Worm (Caenorhabditis elegans) whole organism, late embryonic: ENCODE measurements around the gene C55A1.6.

Experiments
- C08G9.2 ChIP-seq: sonication (generic microtip); optimal IDR thresholded peaks from 2 replicates; lab custom pipeline; 2016; ENCODE audit warnings: mild to moderate bottlenecking, missing genetic modification characterization, moderate library complexity, missing compliant biosample characterization
- F13H6.1 ChIP-seq: sonication (generic microtip); optimal IDR thresholded peaks from 2 replicates; lab custom pipeline; 2016; ENCODE audit warnings: missing genetic modification characterization, missing compliant biosample characterization
- K02D7.2 ChIP-seq: sonication (generic microtip); optimal IDR thresholded peaks from 2 replicates; lab custom pipeline; 2017; ENCODE audit warnings: mild to moderate bottlenecking, missing genetic modification characterization, missing compliant biosample characterization
- K09A11.1 ChIP-seq: sonication (generic microtip); optimal IDR thresholded peaks from 2 replicates; lab custom pipeline; 2017; ENCODE audit warnings: antibody characterized with exemption, mild to moderate bottlenecking, missing genetic modification characterization, missing compliant biosample characterization; ENCODE audit not compliant: insufficient read depth
- ahr-1 ChIP-seq: sonication (generic microtip); optimal IDR thresholded peaks from 2 replicates; lab custom pipeline; 2016; ENCODE audit warnings: missing genetic modification characterization, missing compliant biosample characterization
- ama-1 ChIP-seq: fragments of 150-350 bp; optimal IDR thresholded peaks from 2 replicates; lab custom pipeline; 2014
- ceh-14 ChIP-seq: sonication (generic microtip); optimal IDR thresholded peaks from 2 replicates; lab custom pipeline; 2016; ENCODE audit warnings: missing genotype, missing genetic modification characterization, missing compliant biosample characterization
- ceh-18 ChIP-seq: sonication (generic microtip); optimal IDR thresholded peaks from 2 replicates; lab custom pipeline; 2016; ENCODE audit warnings: missing genetic modification characterization, missing compliant biosample characterization
- ceh-19 ChIP-seq: fragments of 200-800 bp; sonication (Bioruptor generic); optimal IDR thresholded peaks from 2 replicates; lab custom pipeline; 2018; ENCODE audit warnings: mild to moderate bottlenecking, missing genetic modification characterization, missing compliant biosample characterization
- ceh-24 ChIP-seq: sonication (generic microtip); optimal IDR thresholded peaks from 2 replicates; lab custom pipeline; 2016; ENCODE audit warnings: mild to moderate bottlenecking, missing genetic modification characterization, missing compliant biosample characterization
- ceh-30 ChIP-seq: fragments of 150-350 bp; optimal IDR thresholded peaks from 2 replicates; lab custom pipeline; 2014; ENCODE audit warnings: missing biosample characterization, missing genetic modification characterization
- ceh-34 ChIP-seq: sonication (generic microtip); optimal IDR thresholded peaks from 2 replicates; lab custom pipeline; 2016; ENCODE audit warnings: mild to moderate bottlenecking, missing genetic modification characterization, missing compliant biosample characterization
- ceh-45 ChIP-seq: fragments of 200-800 bp; sonication (Bioruptor generic); IDR thresholded peaks from 2 replicates; pipeline ENCODE4 v1.3.6; 2022; ENCODE audit warnings: missing genetic modification reagents, missing genetic modification characterization, missing compliant biosample characterization
- ceh-6 ChIP-seq: fragments of 200-800 bp; sonication (Bioruptor generic); optimal IDR thresholded peaks from 2 replicates; lab custom pipeline; 2018; ENCODE audit warnings: mild to moderate bottlenecking, missing genetic modification characterization, missing compliant biosample characterization
- ceh-9 ChIP-seq: sonication (generic microtip); optimal IDR thresholded peaks from 2 replicates; lab custom pipeline; 2016; ENCODE audit warnings: mild to moderate bottlenecking, missing genetic modification characterization, inconsistent platforms, missing compliant biosample characterization
- dmd-4 ChIP-seq: sonication (generic microtip); optimal IDR thresholded peaks from 2 replicates; lab custom pipeline; 2016; ENCODE audit warnings: borderline replicate concordance, missing genetic modification characterization, missing compliant biosample characterization
- ets-4 ChIP-seq: sonication (generic microtip); optimal IDR thresholded peaks from 2 replicates; lab custom pipeline; 2016; ENCODE audit warnings: missing genetic modification characterization, missing compliant biosample characterization
- eyg-1 ChIP-seq: sonication (generic microtip); optimal IDR thresholded peaks from 2 replicates; lab custom pipeline; 2016; ENCODE audit warnings: missing genotype, missing genetic modification characterization, missing compliant biosample characterization
- fax-1 ChIP-seq: sonication (generic microtip); optimal IDR thresholded peaks from 2 replicates; lab custom pipeline; 2016; ENCODE audit warnings: missing genotype, missing genetic modification characterization, missing compliant biosample characterization
- fkh-6 ChIP-seq: sonication (generic microtip); optimal IDR thresholded peaks from 2 replicates; lab custom pipeline; 2016; ENCODE audit warnings: missing genetic modification characterization, missing compliant biosample characterization
- hlh-15 ChIP-seq: sonication (generic microtip); optimal IDR thresholded peaks from 2 replicates; lab custom pipeline; 2016; ENCODE audit warnings: missing genetic modification characterization, missing compliant biosample characterization
- hlh-30 ChIP-seq: sonication (generic microtip); optimal IDR thresholded peaks from 2 replicates; lab custom pipeline; 2017; ENCODE audit warnings: antibody characterized with exemption, missing genetic modification characterization, missing compliant biosample characterization; ENCODE audit not compliant: insufficient read depth
- hlh-6 ChIP-seq: sonication (generic microtip); optimal IDR thresholded peaks from 2 replicates; lab custom pipeline; 2016; ENCODE audit warnings: missing genotype, missing genetic modification characterization, missing compliant biosample characterization
- lin-11 ChIP-seq: fragments of 200-800 bp; sonication (Bioruptor generic); optimal IDR thresholded peaks from 2 replicates; lab custom pipeline; 2018; ENCODE audit warnings: mild to moderate bottlenecking, missing genetic modification characterization, missing compliant biosample characterization
- madf-2 ChIP-seq: sonication (generic microtip); optimal IDR thresholded peaks from 2 replicates; lab custom pipeline; 2017; ENCODE audit warnings: missing genetic modification characterization, missing compliant biosample characterization
- nhr-232 ChIP-seq: sonication (generic microtip); optimal IDR thresholded peaks from 2 replicates; lab custom pipeline; 2016; ENCODE audit warnings: missing genetic modification characterization, missing compliant biosample characterization
- npax-4 ChIP-seq: sonication (generic microtip); optimal IDR thresholded peaks from 2 replicates; lab custom pipeline; 2016; ENCODE audit warnings: missing genetic modification characterization, missing compliant biosample characterization
- pha-4 ChIP-seq: fragments of 150-350 bp; optimal IDR thresholded peaks from 2 replicates; lab custom pipeline; 2018; ENCODE audit warnings: missing biosample characterization, missing genetic modification reagents, missing genetic modification characterization
- pqm-1 ChIP-seq: sonication (generic microtip); optimal IDR thresholded peaks from 2 replicates; lab custom pipeline; 2016; ENCODE audit warnings: missing genetic modification characterization, missing compliant biosample characterization
- ref-2 ChIP-seq: sonication (generic microtip); optimal IDR thresholded peaks from 2 replicates; lab custom pipeline; 2016; ENCODE audit warnings: missing genetic modification characterization, missing compliant biosample characterization
- sdc-2 ChIP-seq: sonication (generic microtip); optimal IDR thresholded peaks from 2 replicates; lab custom pipeline; 2016; ENCODE audit warnings: missing genotype, missing genetic modification characterization, missing compliant biosample characterization
- sox-2 ChIP-seq: fragments of 200-800 bp; sonication (Bioruptor generic); IDR thresholded peaks from 2 replicates; pipeline ENCODE4 v1.3.6; 2022; ENCODE audit warnings: missing genetic modification reagents, missing genetic modification characterization, missing compliant biosample characterization
- tbx-2 ChIP-seq: sonication (generic microtip); optimal IDR thresholded peaks from 2 replicates; lab custom pipeline; 2016; ENCODE audit warnings: missing genetic modification characterization, missing compliant biosample characterization
- unc-42 ChIP-seq: sonication (generic microtip); optimal IDR thresholded peaks from 2 replicates; lab custom pipeline; 2016; ENCODE audit warnings: missing genotype, missing genetic modification characterization, missing compliant biosample characterization
- unc-55 ChIP-seq: sonication (generic microtip); optimal IDR thresholded peaks from 2 replicates; lab custom pipeline; 2017; ENCODE audit warnings: missing biosample characterization, missing genetic modification reagents, missing genetic modification characterization
- unc-86 ChIP-seq: sonication (generic microtip); optimal IDR thresholded peaks from 2 replicates; lab custom pipeline; 2016; ENCODE audit warnings: missing genetic modification characterization, missing compliant biosample characterization
- ztf-16 ChIP-seq: sonication (generic microtip); optimal IDR thresholded peaks from 2 replicates; lab custom pipeline; 2017; ENCODE audit warnings: missing genetic modification characterization, missing compliant biosample characterization

Gene C55A1.6

ce11 chrV:15612886-15613285 is 34.9 kb upstream of the C55A1.6 start, which contains the start of gene str-263:
Gene str-263, plus strand, starts transcription at chrV:15613186.
- TF ChIP-seq ceh-30 (no peak), unc-86 (tag; lab: Kevin White, UChicago) (no peak), ceh-6 (GFP tag; lab: Kevin White, UChicago) (no peak), fax-1 (tag; lab: Kevin White, UChicago) (no peak)

- TF ChIP-seq fkh-6 (tag; lab: Kevin White, UChicago) = no peak
- no peak for TF ChIP-seq dmd-4 (tag; lab: Kevin White, UChicago)
- no peak for TF ChIP-seq hlh-6 (tag; lab: Kevin White, UChicago)
- no peak for TF ChIP-seq nhr-232 (tag; lab: Kevin White, UChicago)
- no peak for TF ChIP-seq ceh-30
- TF ChIP-seq, all 69 proteins: peak for 0
Observed at ce11 chrV:15614534-15614933, 33.3 kb upstream of the C55A1.6 start.

- TF ChIP-seq hlh-15 (no peak), sox-2 (GFP tag; lab: Robert Waterston, UW) (no peak), npax-4 (tag; lab: Kevin White, UChicago) (no peak), tbx-2 (tag; lab: Kevin White, UChicago) (no peak), unc-55 (GFP tag; lab: Kevin White, UChicago) (no peak), ceh-14 (tag; lab: Kevin White, UChicago) (no peak), C08G9.2 (tag; lab: Kevin White, UChicago) (no peak), ceh-45 (no peak), unc-42 (tag; lab: Kevin White, UChicago) (no peak), ref-2 (tag; lab: Kevin White, UChicago) (no peak)
Observed at ce11 chrV:15621518-15621917, 26.3 kb upstream of the C55A1.6 start, which contains the start of gene C55A1.1. Gene C55A1.1, plus strand, starts transcription at chrV:15621818.

ce11 chrV:15625561-15625960 is 22.3 kb upstream of the C55A1.6 start, which contains the start of gene C55A1.11:
Gene C55A1.11, plus strand, starts transcription at chrV:15625861.
- TF ChIP-seq pqm-1 (tag; lab: Kevin White, UChicago) (no peak), pha-4 (tag; lab: Kevin White, UChicago) (no peak), unc-86 (tag; lab: Kevin White, UChicago) (no peak), F13H6.1 (tag; lab: Kevin White, UChicago) (no peak), C08G9.2 (tag; lab: Kevin White, UChicago) (no peak), hlh-30 (no peak), ahr-1 (tag; lab: Kevin White, UChicago) (no peak), ceh-24 (tag; lab: Kevin White, UChicago) (no peak), unc-42 (tag; lab: Kevin White, UChicago) (no peak), sox-2 (GFP tag; lab: Robert Waterston, UW) (no peak), ceh-9 (tag; lab: Kevin White, UChicago) (no peak), lin-11 (tag; lab: Kevin White, UChicago) (no peak), ceh-30 (no peak), madf-2 (tag; lab: Kevin White, UChicago) (no peak), ceh-34 (tag; lab: Kevin White, UChicago) (no peak)

ce11 chrV:15629543-15629942 is 18.3 kb upstream of the C55A1.6 start, which contains the start of gene str-248:
Gene str-248, minus strand, starts transcription at chrV:15629643.
- no peak for TF ChIP-seq sox-2 (GFP tag; lab: Robert Waterston, UW)
- TF ChIP-seq ets-4 (tag; lab: Kevin White, UChicago) = no peak
- TF ChIP-seq K09A11.1 (tag; lab: Kevin White, UChicago) = no peak
- no peak for TF ChIP-seq ceh-34 (tag; lab: Kevin White, UChicago)
- no peak for TF ChIP-seq ztf-16
- TF ChIP-seq pqm-1 (tag; lab: Kevin White, UChicago) = no peak
- no peak for TF ChIP-seq ceh-24 (tag; lab: Kevin White, UChicago)
- no peak for TF ChIP-seq unc-86 (tag; lab: Kevin White, UChicago)
- TF ChIP-seq lin-11 (tag; lab: Kevin White, UChicago) = no peak
- TF ChIP-seq hlh-6 (tag; lab: Kevin White, UChicago) = no peak
- no peak for TF ChIP-seq eyg-1 (tag; lab: Kevin White, UChicago)
- no peak for TF ChIP-seq sdc-2 (tag; lab: Kevin White, UChicago)
- no peak for TF ChIP-seq ama-1 (lab: Kevin White, UChicago)
- no peak for TF ChIP-seq ceh-18 (tag; lab: Kevin White, UChicago)
- no peak for TF ChIP-seq ceh-19 (GFP tag; lab: Kevin White, UChicago)
- TF ChIP-seq fax-1 (tag; lab: Kevin White, UChicago) = no peak
- no peak for TF ChIP-seq K02D7.2 (tag; lab: Kevin White, UChicago)
- TF ChIP-seq, all 69 proteins: peak for 0
